Fruit fly (Drosophila melanogaster) whole organism, embryonic: ENCODE results near the gene PGAP1.

Experiments
- Atf-2 ChIP-seq: fragments of 200-800 bp; sonication (Bioruptor generic); optimal IDR thresholded peaks from 2 replicates; lab custom pipeline; 2016; ENCODE audit warnings: missing biosample characterization, missing genetic modification characterization
- CG10321 ChIP-seq: fragments of 200-800 bp; sonication (Bioruptor generic); IDR thresholded peaks from 2 replicates; pipeline ENCODE4 v1.3.6; 2022; ENCODE audit warnings: missing biosample characterization, missing genetic modification characterization
- CG12071 ChIP-seq: fragments of 200-800 bp; sonication (Bioruptor generic); optimal IDR thresholded peaks from 3 replicates; lab custom pipeline; 2018; ENCODE audit warnings: missing biosample characterization, mild to moderate bottlenecking, missing genetic modification characterization
- CG14965 ChIP-seq: fragments of 200-800 bp; sonication (Bioruptor generic); optimal IDR thresholded peaks from 2 replicates; lab custom pipeline; 2016; ENCODE audit warnings: missing biosample characterization, missing genetic modification characterization, borderline replicate concordance
- CG1603 ChIP-seq: fragments of 200-800 bp; sonication (Bioruptor generic); optimal IDR thresholded peaks from 2 replicates; lab custom pipeline; 2019; ENCODE audit warnings: missing biosample characterization, mild to moderate bottlenecking, missing genetic modification characterization, moderate library complexity
- CG17328 ChIP-seq: fragments of 200-800 bp; sonication (Bioruptor generic); IDR thresholded peaks from 2 replicates; pipeline ENCODE4 v1.3.6; 2022; ENCODE audit warnings: missing biosample characterization, missing genetic modification characterization
- CG17385 ChIP-seq: fragments of 200-800 bp; sonication (Bioruptor generic); optimal IDR thresholded peaks from 3 replicates; lab custom pipeline; 2018; ENCODE audit warnings: missing biosample characterization, mild to moderate bottlenecking, missing genetic modification characterization
- CG17612 ChIP-seq: fragments of 200-800 bp; sonication (Bioruptor generic); IDR thresholded peaks from 2 replicates; pipeline ENCODE4 v1.3.6; 2022; ENCODE audit warnings: missing biosample characterization, missing genetic modification characterization
- CG18476 ChIP-seq: fragments of 200-800 bp; sonication (Bioruptor generic); optimal IDR thresholded peaks from 2 replicates; lab custom pipeline; 2016; ENCODE audit warnings: missing biosample characterization, mild to moderate bottlenecking, missing genetic modification characterization
- CG2116 ChIP-seq: fragments of 200-800 bp; sonication (Bioruptor generic); optimal IDR thresholded peaks from 3 replicates; lab custom pipeline; 2018; ENCODE audit warnings: missing biosample characterization, mild to moderate bottlenecking, missing genetic modification characterization
- CG30020 ChIP-seq: fragments of 200-800 bp; optimal IDR thresholded peaks from 2 replicates; lab custom pipeline; 2019; ENCODE audit warnings: missing biosample characterization, mild to moderate bottlenecking, missing genetic modification characterization, moderate library complexity
- CG5245 ChIP-seq: fragments of 200-800 bp; sonication (Bioruptor generic); optimal IDR thresholded peaks from 3 replicates; lab custom pipeline; 2016; ENCODE audit warnings: missing biosample characterization, missing genetic modification characterization
- CG6175 ChIP-seq: fragments of 200-800 bp; sonication (Bioruptor generic); IDR thresholded peaks from 3 replicates; pipeline ENCODE4 v1.3.6; 2022; ENCODE audit warnings: missing biosample characterization, missing genetic modification characterization
- CG7786 ChIP-seq: fragments of 200-800 bp; sonication (Bioruptor generic); optimal IDR thresholded peaks from 2 replicates; lab custom pipeline; 2016; ENCODE audit warnings: missing biosample characterization, missing genetic modification characterization
- Chrac-16 ChIP-seq: fragments of 200-800 bp; sonication (Bioruptor generic); optimal IDR thresholded peaks from 3 replicates; lab custom pipeline; 2016; ENCODE audit warnings: missing biosample characterization, missing genetic modification characterization
- Dfd ChIP-seq, 2 experiments: fragments of >200 bp; optimal IDR thresholded peaks; 2 replicates each; lab custom pipeline; 2017; ENCODE audit warnings: missing biosample characterization in 2 of 2, missing genetic modification characterization in 2 of 2
- Doc3 ChIP-seq: fragments of 200-800 bp; sonication (Bioruptor generic); IDR thresholded peaks from 3 replicates; pipeline ENCODE4 v1.3.6; 2022; ENCODE audit warnings: missing biosample characterization, missing genetic modification characterization; ENCODE audit not compliant: partially characterized antibody
- Dp ChIP-seq: fragments of 200-800 bp; sonication (Bioruptor generic); optimal IDR thresholded peaks from 2 replicates; lab custom pipeline; 2018; ENCODE audit warnings: missing biosample characterization, mild to moderate bottlenecking, missing genetic modification characterization, moderate library complexity
- E2f2 ChIP-seq: fragments of 200-800 bp; sonication (Bioruptor generic); IDR thresholded peaks from 2 replicates; pipeline ENCODE4 v1.3.6; 2022; ENCODE audit warnings: missing biosample characterization, missing genetic modification characterization
- Eip74EF ChIP-seq, 2 experiments: fragments of 200-800 bp in 1 of 2; fragments of >200 bp in 1 of 2; sonication (Bioruptor generic) in 1 of 2; optimal IDR thresholded peaks; 2 replicates each; lab custom pipeline; 2017 to 2019; ENCODE audit warnings: missing biosample characterization in 2 of 2, missing genetic modification characterization in 2 of 2, mild to moderate bottlenecking in 1 of 2, moderate library complexity in 1 of 2
- Ets97D ChIP-seq: fragments of 200-800 bp; sonication (Bioruptor generic); optimal IDR thresholded peaks from 3 replicates; lab custom pipeline; 2016; ENCODE audit warnings: missing biosample characterization, missing genetic modification characterization
- Lhr ChIP-seq: fragments of 200-800 bp; sonication (Bioruptor generic); optimal IDR thresholded peaks from 3 replicates; lab custom pipeline; 2017; ENCODE audit warnings: mild to moderate bottlenecking, missing biosample characterization, missing genetic modification reagents, missing genetic modification characterization
- Sox102F ChIP-seq: fragments of 200-800 bp; sonication (Bioruptor generic); optimal IDR thresholded peaks from 2 replicates; lab custom pipeline; 2018; ENCODE audit warnings: missing biosample characterization, mild to moderate bottlenecking, missing genetic modification characterization, moderate library complexity
- al ChIP-seq: fragments of 200-800 bp; sonication (Bioruptor generic); IDR thresholded peaks from 2 replicates; pipeline ENCODE4 v1.3.6; 2022; ENCODE audit warnings: missing biosample characterization, missing genetic modification characterization
- bbx ChIP-seq: fragments of 200-800 bp; sonication (Bioruptor generic); IDR thresholded peaks from 2 replicates; pipeline ENCODE4 v1.3.6; 2022; ENCODE audit warnings: missing biosample characterization, missing genetic modification characterization; ENCODE audit not compliant: partially characterized antibody
- bcd ChIP-seq: fragments of 200-800 bp; sonication (Bioruptor generic); optimal IDR thresholded peaks from 2 replicates; lab custom pipeline; 2017; ENCODE audit warnings: missing biosample characterization, mild to moderate bottlenecking, missing genetic modification characterization
- br ChIP-seq: fragments of >200 bp; optimal IDR thresholded peaks from 2 replicates; lab custom pipeline; 2017
- cg ChIP-seq: fragments of 200-800 bp; sonication (Bioruptor generic); optimal IDR thresholded peaks from 3 replicates; lab custom pipeline; 2019; ENCODE audit warnings: missing biosample characterization, mild to moderate bottlenecking, missing genetic modification characterization, moderate library complexity
- chm ChIP-seq: fragments of 200-800 bp; sonication (Bioruptor generic); IDR thresholded peaks from 2 replicates; pipeline ENCODE4 v1.3.6; 2022; ENCODE audit warnings: missing biosample characterization, missing genetic modification characterization
- crol ChIP-seq: fragments of 200-800 bp; sonication (Bioruptor generic); IDR thresholded peaks from 2 replicates; pipeline ENCODE4 v1.3.6; 2022; ENCODE audit warnings: missing biosample characterization, missing genetic modification characterization
- danr ChIP-seq: fragments of 200-800 bp; sonication (Bioruptor generic); IDR thresholded peaks from 2 replicates; pipeline ENCODE4 v1.3.6; 2022; ENCODE audit warnings: missing biosample characterization, missing genetic modification characterization
- emc ChIP-seq: fragments of 200-800 bp; sonication (Bioruptor generic); optimal IDR thresholded peaks from 2 replicates; lab custom pipeline; 2016; ENCODE audit warnings: missing biosample characterization, missing genetic modification characterization
- en ChIP-seq: fragments of 200-800 bp; sonication (Bioruptor generic); optimal IDR thresholded peaks from 2 replicates; lab custom pipeline; 2016; ENCODE audit warnings: missing biosample characterization, missing genetic modification characterization
- eve ChIP-seq, 2 experiments: fragments of >200 bp; optimal IDR thresholded peaks; 2 replicates each; lab custom pipeline; 2017; ENCODE audit warnings: missing biosample characterization in 2 of 2, missing genetic modification characterization in 2 of 2
- gro ChIP-seq: fragments of 200-800 bp; sonication (Bioruptor generic); optimal IDR thresholded peaks from 2 replicates; lab custom pipeline; 2016; ENCODE audit warnings: missing biosample characterization, missing genetic modification characterization
- inv ChIP-seq: fragments of 200-800 bp; sonication (Bioruptor generic); IDR thresholded peaks from 2 replicates; pipeline ENCODE4 v1.3.6; 2022; ENCODE audit warnings: missing biosample characterization, missing genetic modification characterization; ENCODE audit not compliant: partially characterized antibody
- nmo ChIP-seq: fragments of 200-800 bp; sonication (Bioruptor generic); optimal IDR thresholded peaks from 2 replicates; lab custom pipeline; 2018; ENCODE audit warnings: missing biosample characterization, mild to moderate bottlenecking, missing genetic modification characterization, moderate library complexity
- pho ChIP-seq: fragments of 200-800 bp; sonication (Bioruptor generic); optimal IDR thresholded peaks from 2 replicates; lab custom pipeline; 2016; ENCODE audit warnings: missing biosample characterization, missing genetic modification characterization
- pnt ChIP-seq: fragments of 200-800 bp; sonication (Bioruptor generic); optimal IDR thresholded peaks from 3 replicates; lab custom pipeline; 2016; ENCODE audit warnings: missing biosample characterization, missing genetic modification characterization
- pros ChIP-seq: fragments of 200-800 bp; sonication (Bioruptor generic); optimal IDR thresholded peaks from 3 replicates; lab custom pipeline; 2019; ENCODE audit warnings: missing biosample characterization, mild to moderate bottlenecking, missing genetic modification characterization, moderate library complexity
- sc ChIP-seq, 3 experiments: fragments of >200 bp in 2 of 3; fragments of 200-800 bp in 1 of 3; sonication (Bioruptor generic) in 1 of 3; optimal IDR thresholded peaks; 2 replicates in 2 of 3; 3 replicates in 1 of 3; lab custom pipeline; 2017; ENCODE audit warnings: mild to moderate bottlenecking in 1 of 3, missing biosample characterization in 1 of 3, missing genetic modification characterization in 1 of 3, missing genetic modification reagents in 1 of 3
- sens ChIP-seq: fragments of 200-800 bp; sonication (Bioruptor generic); peaks from one replicate; lab custom pipeline; 2016; ENCODE audit warnings: missing biosample characterization, missing genetic modification characterization
- seq ChIP-seq: fragments of 200-800 bp; sonication (Bioruptor generic); IDR thresholded peaks from 2 replicates; pipeline ENCODE4 v1.3.6; 2022; ENCODE audit warnings: missing biosample characterization, missing genetic modification characterization
- sob ChIP-seq: fragments of 200-800 bp; sonication (Bioruptor generic); IDR thresholded peaks from 2 replicates; pipeline ENCODE4 v1.3.6; 2022; ENCODE audit warnings: missing biosample characterization, missing genetic modification characterization
- trem ChIP-seq: fragments of 200-800 bp; optimal IDR thresholded peaks from 3 replicates; lab custom pipeline; 2019; ENCODE audit warnings: missing biosample characterization, mild to moderate bottlenecking, missing genetic modification characterization, moderate library complexity
- unc-4 ChIP-seq: fragments of 200-800 bp; sonication (Bioruptor generic); IDR thresholded peaks from 2 replicates; pipeline ENCODE4 v1.3.6; 2022; ENCODE audit warnings: missing biosample characterization, missing genetic modification characterization; ENCODE audit not compliant: partially characterized antibody
- usp ChIP-seq: fragments of >200 bp; optimal IDR thresholded peaks from 2 replicates; lab custom pipeline; 2017; ENCODE audit warnings: missing biosample characterization, missing genetic modification characterization
- wdn ChIP-seq: fragments of 200-800 bp; sonication (Bioruptor generic); IDR thresholded peaks from 2 replicates; pipeline ENCODE4 v1.3.6; 2022; ENCODE audit warnings: missing biosample characterization, missing genetic modification characterization
- z ChIP-seq: fragments of 200-800 bp; sonication (Bioruptor generic); IDR thresholded peaks from 3 replicates; pipeline ENCODE4 v1.3.6; 2022; ENCODE audit warnings: missing biosample characterization, missing genetic modification characterization
- zfh1 ChIP-seq: fragments of 200-800 bp; sonication (Bioruptor generic); IDR thresholded peaks from 3 replicates; pipeline ENCODE4 v1.3.6; 2022; ENCODE audit warnings: missing biosample characterization, missing genetic modification characterization

The PGAP1 gene

dm6 chrX:5648437-5648959 is 40.8 kb downstream of the PGAP1 start, which contains the start of gene OtopLa (continued):
- TF ChIP-seq chm (peak; percentile 86), unc-4 (GFP tag; lab: Robert Waterston, UW) (no peak), seq (GFP tag; lab: Robert Waterston, UW) (peak; percentile 83), eve (GFP tag; optimal IDR thresholded peaks at IDR 0.05; lab: Kevin White, UChicago) (no peak), wdn (peak; percentile 60; the same call in 1 of the 2 replicates), Chrac-16 (GFP tag; lab: Kevin White, UChicago) (peak; percentile 73), bbx (GFP tag; lab: Robert Waterston, UW) (no peak), bcd (GFP tag; lab: Kevin White, UChicago) (peak; percentile 76), Eip74EF (GFP tag; optimal IDR thresholded peaks at IDR 0.05; lab: Kevin White, UChicago) (peak in 1 of 2 experiments; percentile 80), CG1603 (peak; percentile 84), emc (GFP tag; lab: Kevin White, UChicago) (peak; percentile 18), Lhr (GFP tag; lab: Kevin White, UChicago) (peak; percentile 54), crol (GFP tag; lab: Robert Waterston, UW) (peak; percentile 62), CG10321 (peak; percentile 52; the same call in 1 of the 2 replicates), z (GFP tag; lab: Robert Waterston, UW) (0 out of 3 replicates have a peak, but pooled peaks have one; percentile 18), danr (peak; percentile 58), Dfd (GFP tag; optimal IDR thresholded peaks at IDR 0.05; lab: Kevin White, UChicago) (no peak), CG30020 (peak; percentile 8), usp (GFP tag; lab: Kevin White, UChicago) (no peak), CG17385 (GFP tag; lab: Kevin White, UChicago) (peak; percentile 79), zfh1 (GFP tag; lab: Robert Waterston, UW) (peak; percentile 93), CG12071 (peak; percentile 74), Dp (GFP tag; lab: Kevin White, UChicago) (no peak), al (GFP tag; lab: Robert Waterston, UW) (peak; percentile 55; the same call in 1 of the 2 replicates), pnt (GFP tag; lab: Kevin White, UChicago) (peak; percentile 83), inv (GFP tag; lab: Robert Waterston, UW) (no peak), CG18476 (GFP tag; lab: Kevin White, UChicago) (peak; percentile 68), Atf-2 (peak; percentile 66), cg (GFP tag; lab: Kevin White, UChicago) (no peak), br (no peak), sc (optimal IDR thresholded peaks at IDR 0.05; lab: Kevin White, UChicago) (no peak), sc (GFP tag; optimal IDR thresholded peaks at IDR 0.05; lab: Kevin White, UChicago) (peak; percentile 60), CG7786 (peak; percentile 72), Ets97D (GFP tag; lab: Kevin White, UChicago) (peak; percentile 56), Doc3 (GFP tag; lab: Robert Waterston, UW) (no peak), sens (GFP tag; lab: Kevin White, UChicago) (peak; percentile 99), sob (peak; percentile 87), CG17328 (GFP tag; lab: Robert Waterston, UW) (peak; percentile 91), CG14965 (GFP tag; lab: Kevin White, UChicago) (peak; percentile 45), gro (peak; percentile 78), pho (GFP tag; lab: Kevin White, UChicago) (peak; percentile 54), CG5245 (GFP tag; lab: Kevin White, UChicago) (peak; percentile 82), pros (GFP tag; lab: Kevin White, UChicago) (no peak), trem (peak; percentile 70), CG2116 (GFP tag; lab: Kevin White, UChicago) (peak; percentile 27), en (GFP tag; lab: Kevin White, UChicago) (peak; percentile 80), nmo (peak; percentile 90), E2f2 (peak; percentile 46; the same call in 1 of the 2 replicates), CG6175 (GFP tag; lab: Robert Waterston, UW) (peak; percentile 50; the same call in 1 of the 3 replicates), CG17612 (GFP tag; lab: Robert Waterston, UW) (peak; percentile 58; the same call in 1 of the 2 replicates), Sox102F (peak; percentile 87)
